Fruit fly (Drosophila melanogaster) whole organism, prepupa: Measurements from ENCODE around the gene CG13360.

Source experiments
- Blimp-1 ChIP-seq: fragments of 200-800 bp; sonication (Bioruptor generic); optimal IDR thresholded peaks from 3 replicates; lab custom pipeline; 2017; ENCODE audit warnings: missing biosample characterization, missing genetic modification characterization, mild to moderate bottlenecking, moderate library complexity, missing genetic modification reagents
- CG10631 ChIP-seq: fragments of 200-800 bp; sonication (Bioruptor generic); optimal IDR thresholded peaks from 2 replicates; lab custom pipeline; 2016; ENCODE audit warnings: missing biosample characterization, missing genetic modification characterization
- CG11902 ChIP-seq: fragments of 200-800 bp; sonication (Bioruptor generic); optimal IDR thresholded peaks from 3 replicates; lab custom pipeline; 2016; ENCODE audit warnings: missing biosample characterization, missing genetic modification characterization
- CG16779 ChIP-seq: fragments of 200-800 bp; sonication (Bioruptor generic); optimal IDR thresholded peaks from 3 replicates; lab custom pipeline; 2017; ENCODE audit warnings: missing biosample characterization, mild to moderate bottlenecking, missing genetic modification characterization
- CG3032 ChIP-seq: fragments of 200-800 bp; optimal IDR thresholded peaks from 2 replicates; lab custom pipeline; 2019; ENCODE audit warnings: missing biosample characterization, mild to moderate bottlenecking, missing genetic modification characterization, moderate library complexity
- CG31627 ChIP-seq: fragments of 200-800 bp; sonication (Bioruptor generic); optimal IDR thresholded peaks from 3 replicates; lab custom pipeline; 2016; ENCODE audit warnings: missing biosample characterization, missing genetic modification characterization
- CG32006 ChIP-seq: fragments of 200-800 bp; sonication (Bioruptor generic); optimal IDR thresholded peaks from 3 replicates; lab custom pipeline; 2017; ENCODE audit warnings: missing biosample characterization, mild to moderate bottlenecking, missing genetic modification characterization
- CG4318 ChIP-seq: fragments of 200-800 bp; sonication (Bioruptor generic); optimal IDR thresholded peaks from 3 replicates; lab custom pipeline; 2017; ENCODE audit warnings: missing biosample characterization, mild to moderate bottlenecking, missing genetic modification characterization
- CG6163 ChIP-seq: fragments of 200-800 bp; sonication (Bioruptor generic); IDR thresholded peaks from 3 replicates; pipeline ENCODE4 v1.3.6; 2022; ENCODE audit warnings: missing biosample characterization, missing genetic modification characterization
- CG6276 ChIP-seq: fragments of 200-800 bp; sonication (Bioruptor generic); optimal IDR thresholded peaks from 2 replicates; lab custom pipeline; 2017; ENCODE audit warnings: missing biosample characterization, mild to moderate bottlenecking, missing genetic modification characterization
- CG6808 ChIP-seq: fragments of 200-800 bp; sonication (Bioruptor generic); optimal IDR thresholded peaks from 3 replicates; lab custom pipeline; 2017; ENCODE audit warnings: missing biosample characterization, missing genetic modification characterization, mild to moderate bottlenecking, moderate library complexity, missing genetic modification reagents
- CG8119 ChIP-seq: fragments of 200-800 bp; sonication (Bioruptor generic); IDR thresholded peaks from 3 replicates; pipeline ENCODE4 v1.3.6; 2022; ENCODE audit warnings: missing biosample characterization, missing genetic modification characterization
- CG8632 ChIP-seq: fragments of 200-800 bp; sonication (Bioruptor generic); optimal IDR thresholded peaks from 3 replicates; lab custom pipeline; 2016; ENCODE audit warnings: missing biosample characterization, missing genetic modification characterization
- CG9139 ChIP-seq: fragments of 200-800 bp; sonication (Bioruptor generic); optimal IDR thresholded peaks from 3 replicates; lab custom pipeline; 2017; ENCODE audit warnings: missing biosample characterization, mild to moderate bottlenecking, missing genetic modification characterization
- Eip75B ChIP-seq: fragments of 200-800 bp; sonication (Bioruptor generic); optimal IDR thresholded peaks from 3 replicates; lab custom pipeline; 2016; ENCODE audit warnings: missing biosample characterization, missing genetic modification characterization
- Eip78C ChIP-seq: fragments of 200-800 bp; sonication (Bioruptor generic); peaks from one replicate; lab custom pipeline; 2016; ENCODE audit warnings: missing biosample characterization, missing genetic modification characterization
- Ets21C ChIP-seq: fragments of 200-800 bp; sonication (Bioruptor generic); optimal IDR thresholded peaks from 3 replicates; lab custom pipeline; 2016; ENCODE audit warnings: missing biosample characterization, missing genetic modification characterization
- Gug ChIP-seq: fragments of 200-800 bp; sonication (Bioruptor generic); IDR thresholded peaks from 2 replicates; pipeline ENCODE4 v1.3.6; 2022; ENCODE audit warnings: missing biosample characterization, missing genetic modification characterization
- Hr38 ChIP-seq: sonication (Bioruptor generic); optimal IDR thresholded peaks from 2 replicates; lab custom pipeline; 2016; ENCODE audit warnings: missing biosample characterization, missing genetic modification characterization
- Hr39 ChIP-seq: fragments of 200-800 bp; sonication (Bioruptor generic); optimal IDR thresholded peaks from 2 replicates; lab custom pipeline; 2016; ENCODE audit warnings: missing biosample characterization, missing genetic modification characterization
- Hr4 ChIP-seq: fragments of 200-800 bp; sonication (Bioruptor generic); optimal IDR thresholded peaks from 3 replicates; lab custom pipeline; 2016; ENCODE audit warnings: missing biosample characterization, missing genetic modification characterization
- Met ChIP-seq: fragments of 200-800 bp; sonication (Bioruptor generic); optimal IDR thresholded peaks from 3 replicates; lab custom pipeline; 2016; ENCODE audit warnings: missing biosample characterization, missing genetic modification characterization
- OdsH ChIP-seq: fragments of 200-800 bp; sonication (Bioruptor generic); optimal IDR thresholded peaks from 3 replicates; lab custom pipeline; 2016; ENCODE audit warnings: missing biosample characterization, missing genetic modification characterization
- Sox102F ChIP-seq: fragments of 200-800 bp; sonication (Bioruptor generic); optimal IDR thresholded peaks from 2 replicates; lab custom pipeline; 2016; ENCODE audit warnings: missing biosample characterization, mild to moderate bottlenecking, missing genetic modification characterization
- Sox14 ChIP-seq: fragments of 200-800 bp; sonication (Bioruptor generic); optimal IDR thresholded peaks from 3 replicates; lab custom pipeline; 2016; ENCODE audit warnings: missing biosample characterization, missing genetic modification characterization
- Sox15 ChIP-seq: fragments of 200-800 bp; sonication (Bioruptor generic); optimal IDR thresholded peaks from 3 replicates; lab custom pipeline; 2016; ENCODE audit warnings: missing biosample characterization, missing genetic modification characterization
- achi ChIP-seq: fragments of 200-800 bp; sonication (Bioruptor generic); optimal IDR thresholded peaks from 3 replicates; lab custom pipeline; 2016; ENCODE audit warnings: missing biosample characterization, missing genetic modification characterization
- acj6 ChIP-seq: fragments of 200-800 bp; sonication (Bioruptor generic); optimal IDR thresholded peaks from 3 replicates; lab custom pipeline; 2016; ENCODE audit warnings: missing biosample characterization, missing genetic modification characterization
- cyc ChIP-seq: fragments of 200-800 bp; sonication (Bioruptor generic); optimal IDR thresholded peaks from 3 replicates; lab custom pipeline; 2016; ENCODE audit warnings: missing biosample characterization, missing genetic modification characterization
- dac ChIP-seq: fragments of 200-800 bp; sonication (Bioruptor generic); optimal IDR thresholded peaks from 2 replicates; lab custom pipeline; 2017; ENCODE audit warnings: missing biosample characterization, mild to moderate bottlenecking, missing genetic modification characterization
- dsx ChIP-seq: fragments of 200-800 bp; optimal IDR thresholded peaks from 3 replicates; lab custom pipeline; 2019; ENCODE audit warnings: missing biosample characterization, mild to moderate bottlenecking, missing genetic modification characterization, moderate library complexity; ENCODE audit not compliant: poor library complexity, severe bottlenecking
- eg ChIP-seq: fragments of 200-800 bp; sonication (Bioruptor generic); IDR thresholded peaks from 3 replicates; pipeline ENCODE4 v1.3.6; 2022; ENCODE audit warnings: missing biosample characterization, missing genetic modification characterization
- esn ChIP-seq: fragments of 200-800 bp; sonication (Bioruptor generic); optimal IDR thresholded peaks from 2 replicates; lab custom pipeline; 2016; ENCODE audit warnings: missing biosample characterization, mild to moderate bottlenecking, missing genetic modification characterization, moderate library complexity
- fd59A ChIP-seq: fragments of 200-800 bp; sonication (Bioruptor generic); optimal IDR thresholded peaks from 2 replicates; lab custom pipeline; 2017; ENCODE audit warnings: missing biosample characterization, mild to moderate bottlenecking, missing genetic modification characterization, missing genetic modification reagents
- lz ChIP-seq: fragments of 200-800 bp; sonication (Bioruptor generic); optimal IDR thresholded peaks from 3 replicates; lab custom pipeline; 2016; ENCODE audit warnings: missing biosample characterization, missing genetic modification characterization
- pdm3 ChIP-seq: fragments of 200-800 bp; sonication (Bioruptor generic); optimal IDR thresholded peaks from 3 replicates; lab custom pipeline; 2016; ENCODE audit warnings: missing biosample characterization, missing genetic modification characterization
- salr ChIP-seq, 2 experiments: fragments of 200-800 bp; sonication (Bioruptor generic); optimal IDR thresholded peaks; 3 replicates each; lab custom pipeline; 2016 to 2018; ENCODE audit warnings: missing biosample characterization in 2 of 2, missing genetic modification characterization in 2 of 2, mild to moderate bottlenecking in 1 of 2
- ss ChIP-seq, 2 experiments: fragments of 200-800 bp; sonication (Bioruptor generic); optimal IDR thresholded peaks; 2 replicates in 1 of 2; 3 replicates in 1 of 2; lab custom pipeline; 2017 to 2018; ENCODE audit warnings: mild to moderate bottlenecking in 2 of 2, missing biosample characterization in 2 of 2, missing genetic modification characterization in 2 of 2, moderate library complexity in 1 of 2
- svp ChIP-seq: fragments of 200-800 bp; sonication (Bioruptor generic); peaks from one replicate; lab custom pipeline; 2016; ENCODE audit warnings: missing biosample characterization, missing genetic modification characterization
- topi ChIP-seq: fragments of 200-800 bp; sonication (Bioruptor generic); optimal IDR thresholded peaks from 3 replicates; lab custom pipeline; 2016; ENCODE audit warnings: missing biosample characterization, missing genetic modification characterization
- vri ChIP-seq: fragments of 200-800 bp; sonication (Bioruptor generic); optimal IDR thresholded peaks from 3 replicates; lab custom pipeline; 2016; ENCODE audit warnings: missing biosample characterization, mild to moderate bottlenecking, missing genetic modification characterization

The CG13360 gene

dm6 chrX:838012-838411 is 48.1 kb upstream of the CG13360 start (continued):
- TF ChIP-seq CG8632 (GFP tag; lab: Kevin White, UChicago) (no peak), svp (GFP tag; lab: Kevin White, UChicago) (no peak), Met (GFP tag; lab: Kevin White, UChicago) (no peak), Gug (peak; percentile 42; the same call in 1 of the 2 replicates), achi (GFP tag; lab: Kevin White, UChicago) (no peak), salr (GFP tag; optimal IDR thresholded peaks at IDR 0.05; lab: Kevin White, UChicago) (peak in 1 of 2 experiments; percentile 22), Eip75B (GFP tag; lab: Kevin White, UChicago) (no peak), CG11902 (GFP tag; lab: Kevin White, UChicago) (no peak), CG9139 (GFP tag; lab: Kevin White, UChicago) (no peak), CG10631 (peak; percentile 5), CG6163 (peak; percentile 47; the same call in 1 of the 3 replicates), CG6808 (GFP tag; lab: Kevin White, UChicago) (no peak), ss (GFP tag; optimal IDR thresholded peaks at IDR 0.05; lab: Kevin White, UChicago) (no peak), Sox14 (GFP tag; lab: Kevin White, UChicago) (peak; percentile 7), cyc (GFP tag; lab: Kevin White, UChicago) (no peak), CG16779 (tag; lab: Kevin White, UChicago) (no peak), dac (GFP tag; lab: Kevin White, UChicago) (peak; percentile 15), CG8119 (peak; percentile 58; the same call in 2 of the 3 replicates), eg (GFP tag; lab: Robert Waterston, UW) (peak; percentile 37; the same call in 1 of the 3 replicates), CG32006 (peak; percentile 70), Sox102F (GFP tag; lab: Kevin White, UChicago) (no peak)

- TF ChIP-seq Sox15 (GFP tag; lab: Kevin White, UChicago) (no peak), OdsH (GFP tag; lab: Kevin White, UChicago) (no peak), CG6808 (GFP tag; lab: Kevin White, UChicago) (no peak), fd59A (GFP tag; lab: Kevin White, UChicago) (no peak), Hr38 (GFP tag; lab: Kevin White, UChicago) (no peak), acj6 (no peak), CG6276 (GFP tag; lab: Kevin White, UChicago) (no peak), esn (GFP tag; lab: Kevin White, UChicago) (no peak), topi (GFP tag; lab: Kevin White, UChicago) (no peak), CG11902 (GFP tag; lab: Kevin White, UChicago) (no peak), salr (GFP tag; optimal IDR thresholded peaks at IDR 0.05; lab: Kevin White, UChicago) (no peak), svp (GFP tag; lab: Kevin White, UChicago) (no peak), CG16779 (tag; lab: Kevin White, UChicago) (no peak), vri (no peak), pdm3 (GFP tag; lab: Kevin White, UChicago) (no peak), CG4318 (GFP tag; lab: Kevin White, UChicago) (no peak), achi (GFP tag; lab: Kevin White, UChicago) (no peak), Eip75B (GFP tag; lab: Kevin White, UChicago) (no peak), Met (GFP tag; lab: Kevin White, UChicago) (no peak)
These were observed 46.2 kb upstream of the CG13360 start for dm6 chrX:835965-836690.

dm6 chrX:824961-825360 is 35.1 kb upstream of the CG13360 start:
- TF ChIP-seq svp (GFP tag; lab: Kevin White, UChicago) (no peak), cyc (GFP tag; lab: Kevin White, UChicago) (no peak)

dm6 chrX:805907-806306 is 16.0 kb upstream of the CG13360 start, which contains the start of gene Sec22:
TSS of gene Sec22 (plus strand) at chrX:806076.
- peak; percentile 3 for TF ChIP-seq cyc (GFP tag; lab: Kevin White, UChicago)
- TF ChIP-seq Met (GFP tag; lab: Kevin White, UChicago) = no peak
- TF ChIP-seq CG31627 (GFP tag; lab: Kevin White, UChicago) = no peak
- TF ChIP-seq dsx (GFP tag; lab: Kevin White, UChicago) = peak; percentile 26
- TF ChIP-seq OdsH (GFP tag; lab: Kevin White, UChicago) = no peak
- peak; percentile 11 for TF ChIP-seq lz (GFP tag; lab: Kevin White, UChicago)
- TF ChIP-seq Blimp-1 (GFP tag; lab: Kevin White, UChicago) = no peak
- TF ChIP-seq Hr38 (GFP tag; lab: Kevin White, UChicago) = no peak
- no peak for TF ChIP-seq dac (GFP tag; lab: Kevin White, UChicago)
- no peak for TF ChIP-seq Hr39
- TF ChIP-seq ss (GFP tag; optimal IDR thresholded peaks at IDR 0.05; lab: Kevin White, UChicago) = peak in 1 of 2 experiments; percentile 36
- TF ChIP-seq CG3032 (tag; lab: Kevin White, UChicago) = no peak
- TF ChIP-seq Ets21C = no peak
- no peak for TF ChIP-seq Hr4 (GFP tag; lab: Kevin White, UChicago)
- TF ChIP-seq eg (GFP tag; lab: Robert Waterston, UW) = no peak
- peak; percentile 45 for TF ChIP-seq Eip78C (GFP tag; lab: Kevin White, UChicago)
